Fruit fly (Drosophila melanogaster): Measurements from ENCODE around the gene hoe1.
A peak's percentile ranks its signal among the peaks of the same experiment; 100 is the strongest.

hoe1 gene

dm6 chr2L:4886132-4886531, 46.1 kb downstream of the hoe1 start (continued):
- TF ChIP-seq CG31627 (GFP tag; optimal IDR thresholded peaks at IDR 0.05) (no peak), CG32006 (GFP tag; optimal IDR thresholded peaks at IDR 0.05) (no peak), topi (GFP tag; optimal IDR thresholded peaks at IDR 0.05) (no peak), spab (GFP tag; optimal IDR thresholded peaks at IDR 0.05) (peak; percentile 35), dsx (GFP tag; optimal IDR thresholded peaks at IDR 0.05; ENCODE audit: poor library complexity, severe bottlenecking) (peak; percentile 2), OdsH (GFP tag; optimal IDR thresholded peaks at IDR 0.05) (peak; percentile 19), lz (GFP tag; optimal IDR thresholded peaks at IDR 0.05) (no peak), Eip93F (GFP tag; optimal IDR thresholded peaks at IDR 0.05) (no peak), esn (GFP tag; optimal IDR thresholded peaks at IDR 0.05) (peak; percentile 28), Hr4 (GFP tag; optimal IDR thresholded peaks at IDR 0.05) (peak; percentile 54), cyc (GFP tag; optimal IDR thresholded peaks at IDR 0.05) (no peak), Eip78C (GFP tag) (peak; percentile 60), Blimp-1 (GFP tag; optimal IDR thresholded peaks at IDR 0.05) (no peak), CG8119 (GFP tag; IDR thresholded peaks at IDR 0.05) (peak; percentile 50; the same call in 2 of the 3 replicates), CG7368 (GFP tag; optimal IDR thresholded peaks at IDR 0.05) (no peak), achi (GFP tag; optimal IDR thresholded peaks at IDR 0.05) (no peak), Sox102F (GFP tag; optimal IDR thresholded peaks at IDR 0.05) (no peak), Ets21C (GFP tag; optimal IDR thresholded peaks at IDR 0.05) (no peak), Met (GFP tag; optimal IDR thresholded peaks at IDR 0.05) (no peak), Eip75B (GFP tag; optimal IDR thresholded peaks at IDR 0.05) (peak; percentile 19), CG11902 (GFP tag; optimal IDR thresholded peaks at IDR 0.05) (no peak), CG3032 (tag; optimal IDR thresholded peaks at IDR 0.05) (peak; percentile 45), CG16779 (tag; optimal IDR thresholded peaks at IDR 0.05) (peak; percentile 30), fd85E (GFP tag; optimal IDR thresholded peaks at IDR 0.05) (no peak), fkh (GFP tag; optimal IDR thresholded peaks at IDR 0.05) (no peak), CG9139 (GFP tag; optimal IDR thresholded peaks at IDR 0.05) (no peak), eg (GFP tag; IDR thresholded peaks at IDR 0.05) (peak; percentile 53; the same call in 2 of the 3 replicates), Ets96B (tag; optimal IDR thresholded peaks at IDR 0.05) (peak; percentile 23), pdm3 (GFP tag; optimal IDR thresholded peaks at IDR 0.05) (peak; percentile 50), CG6163 (GFP tag; IDR thresholded peaks at IDR 0.05) (peak; percentile 40; the same call in 1 of the 3 replicates), CG3919 (GFP tag; optimal IDR thresholded peaks at IDR 0.05) (no peak), CG10669 (GFP tag; optimal IDR thresholded peaks at IDR 0.05) (peak; percentile 23)

DNA sequence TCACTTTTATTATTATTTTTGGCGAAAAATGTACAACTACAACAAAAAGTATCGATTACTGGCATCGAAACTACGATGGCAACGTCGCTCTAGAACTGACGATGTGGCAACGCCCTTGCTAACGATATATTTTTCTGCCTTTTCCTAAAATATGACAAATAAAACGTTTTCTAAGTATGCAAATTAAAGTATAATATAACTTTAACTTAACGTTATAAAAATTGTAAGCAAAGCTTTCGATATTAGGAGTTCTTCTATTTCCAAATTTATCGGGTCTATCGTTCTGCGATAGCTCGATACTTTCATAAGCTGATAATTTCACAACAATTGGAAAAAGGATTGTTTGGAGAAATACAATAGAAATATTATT, 49.2 kb downstream of the hoe1 start, which contains the start of the genes Cf2 and CG3008:
Gene Cf2 (minus strand): TSS at position 85 of the 370 bp plus-strand sequence.
Gene CG3008 (plus strand): TSS at position 276 of the 370 bp plus-strand sequence.
- TF ChIP-seq CG11294 (GFP tag; IDR thresholded peaks at IDR 0.05) = no peak
- TF ChIP-seq svp (GFP tag) = no peak
- TF ChIP-seq CG6792 (GFP tag; optimal IDR thresholded peaks at IDR 0.05) = no peak
- TF ChIP-seq vri (GFP tag; optimal IDR thresholded peaks at IDR 0.05) = peak; percentile 8
- TF ChIP-seq Met (GFP tag; optimal IDR thresholded peaks at IDR 0.05) = no peak
- TF ChIP-seq CG6276 (GFP tag; optimal IDR thresholded peaks at IDR 0.05) = no peak
- TF ChIP-seq Sox14 (GFP tag; optimal IDR thresholded peaks at IDR 0.05) = peak; percentile 60
- peak; percentile 22 for TF ChIP-seq lz (GFP tag; optimal IDR thresholded peaks at IDR 0.05)
- peak; percentile 7 for TF ChIP-seq CG3032 (tag; optimal IDR thresholded peaks at IDR 0.05)
- no peak for TF ChIP-seq acj6 (GFP tag; optimal IDR thresholded peaks at IDR 0.05)
- TF ChIP-seq Lpt (GFP tag; optimal IDR thresholded peaks at IDR 0.05) = no peak
- TF ChIP-seq Eip78C (GFP tag) = peak; percentile 73
- no peak for TF ChIP-seq Sox15 (GFP tag; optimal IDR thresholded peaks at IDR 0.05)
- TF ChIP-seq esn (GFP tag; optimal IDR thresholded peaks at IDR 0.05) = peak; percentile 44
- no peak for TF ChIP-seq spab (GFP tag; optimal IDR thresholded peaks at IDR 0.05)
- TF ChIP-seq CG10631 (GFP tag; optimal IDR thresholded peaks at IDR 0.05) = no peak
- no peak for TF ChIP-seq Eip93F (GFP tag; optimal IDR thresholded peaks at IDR 0.05)
- TF ChIP-seq CG6163 (GFP tag; IDR thresholded peaks at IDR 0.05) = no peak
- no peak for TF ChIP-seq Hr38 (GFP tag; optimal IDR thresholded peaks at IDR 0.05)
- no peak for TF ChIP-seq net (GFP tag; optimal IDR thresholded peaks at IDR 0.05)
- no peak for TF ChIP-seq CG16779 (tag; optimal IDR thresholded peaks at IDR 0.05)
- TF ChIP-seq Hr4 (GFP tag; optimal IDR thresholded peaks at IDR 0.05) = peak; percentile 8
- TF ChIP-seq CG6808 (GFP tag; optimal IDR thresholded peaks at IDR 0.05) = no peak
- no peak for TF ChIP-seq Gug (GFP tag; IDR thresholded peaks at IDR 0.05)
